Worm (Caenorhabditis elegans) whole organism, mixed stage, embryonic: ENCODE results near the gene his-72.

Source experiments
- M03D4.4 ChIP-seq: sonication (generic microtip); optimal IDR thresholded peaks from 2 replicates; lab custom pipeline; 2017; ENCODE audit warnings: mild to moderate bottlenecking, missing genetic modification characterization, missing compliant biosample characterization
- bed-3 ChIP-seq: fragments of 200-800 bp; sonication (Bioruptor generic); optimal IDR thresholded peaks from 3 replicates; lab custom pipeline; 2018; ENCODE audit warnings: mild to moderate bottlenecking, missing genetic modification characterization, moderate library complexity, missing compliant biosample characterization
- blmp-1 ChIP-seq: fragments of 150-350 bp; optimal IDR thresholded peaks from 2 replicates; lab custom pipeline; 2014; ENCODE audit warnings: missing biosample characterization, missing genetic modification characterization
- ceh-39 ChIP-seq: fragments of 150-350 bp; optimal IDR thresholded peaks from 2 replicates; lab custom pipeline; 2014; ENCODE audit warnings: missing biosample characterization, missing genetic modification characterization
- ceh-43 ChIP-seq: fragments of 200-800 bp; sonication (Bioruptor generic); optimal IDR thresholded peaks from 2 replicates; lab custom pipeline; 2018; ENCODE audit warnings: mild to moderate bottlenecking, missing genetic modification characterization, moderate library complexity, missing compliant biosample characterization
- cnd-1 ChIP-seq: fragments of 200-800 bp; sonication (Bioruptor generic); optimal IDR thresholded peaks from 2 replicates; lab custom pipeline; 2018; ENCODE audit warnings: mild to moderate bottlenecking, missing genetic modification characterization, missing compliant biosample characterization
- drap-1 ChIP-seq: fragments of 200-800 bp; sonication (Bioruptor generic); optimal IDR thresholded peaks from 3 replicates; lab custom pipeline; 2018; ENCODE audit warnings: mild to moderate bottlenecking, missing genetic modification characterization, missing compliant biosample characterization
- elt-3 ChIP-seq: fragments of 150-350 bp; optimal IDR thresholded peaks from 2 replicates; lab custom pipeline; 2014; ENCODE audit warnings: missing biosample characterization, missing genetic modification characterization
- flh-1 ChIP-seq: fragments of 200-800 bp; sonication (Bioruptor generic); optimal IDR thresholded peaks from 2 replicates; lab custom pipeline; 2018; ENCODE audit warnings: mild to moderate bottlenecking, missing genetic modification characterization, moderate library complexity, missing compliant biosample characterization
- hlh-1 ChIP-seq: fragments of 150-350 bp; optimal IDR thresholded peaks from 2 replicates; lab custom pipeline; 2014; ENCODE audit warnings: missing biosample characterization, missing genetic modification reagents, missing genetic modification characterization
- lin-13 ChIP-seq: fragments of 150-350 bp; optimal IDR thresholded peaks from 2 replicates; lab custom pipeline; 2014; ENCODE audit warnings: missing biosample characterization, missing genetic modification characterization
- lin-32 ChIP-seq: fragments of 200-800 bp; sonication (Bioruptor generic); optimal IDR thresholded peaks from 2 replicates; lab custom pipeline; 2018; ENCODE audit warnings: mild to moderate bottlenecking, missing genetic modification characterization, missing compliant biosample characterization
- mab-5 ChIP-seq: fragments of 150-350 bp; optimal IDR thresholded peaks from 2 replicates; lab custom pipeline; 2014; ENCODE audit warnings: missing biosample characterization, missing genetic modification characterization
- mep-1 ChIP-seq: fragments of 150-350 bp; optimal IDR thresholded peaks from 2 replicates; lab custom pipeline; 2017; ENCODE audit warnings: missing biosample characterization, missing genetic modification reagents, missing genetic modification characterization, inconsistent platforms
- nhr-76 ChIP-seq: sonication (generic microtip); optimal IDR thresholded peaks from 2 replicates; lab custom pipeline; 2017; ENCODE audit warnings: missing biosample characterization, missing genetic modification characterization
- sem-2 ChIP-seq: fragments of 200-800 bp; sonication (Bioruptor generic); optimal IDR thresholded peaks from 2 replicates; lab custom pipeline; 2018; ENCODE audit warnings: mild to moderate bottlenecking, missing genetic modification characterization, missing compliant biosample characterization
- snpc-4 ChIP-seq: fragments of 150-350 bp; optimal IDR thresholded peaks from 2 replicates; lab custom pipeline; 2014; ENCODE audit warnings: missing biosample characterization, missing genetic modification characterization
- tbx-8 ChIP-seq: fragments of 200-800 bp; sonication (Bioruptor generic); optimal IDR thresholded peaks from 2 replicates; lab custom pipeline; 2018; ENCODE audit warnings: mild to moderate bottlenecking, missing genetic modification characterization, moderate library complexity, missing compliant biosample characterization
- zip-8 ChIP-seq: fragments of 150-350 bp; optimal IDR thresholded peaks from 2 replicates; lab custom pipeline; 2014; ENCODE audit warnings: missing biosample characterization, missing genetic modification characterization
- ztf-11 ChIP-seq: fragments of 150-350 bp; optimal IDR thresholded peaks from 2 replicates; lab custom pipeline; 2014; ENCODE audit warnings: missing biosample characterization, missing genetic modification characterization

The his-72 gene

DNA sequence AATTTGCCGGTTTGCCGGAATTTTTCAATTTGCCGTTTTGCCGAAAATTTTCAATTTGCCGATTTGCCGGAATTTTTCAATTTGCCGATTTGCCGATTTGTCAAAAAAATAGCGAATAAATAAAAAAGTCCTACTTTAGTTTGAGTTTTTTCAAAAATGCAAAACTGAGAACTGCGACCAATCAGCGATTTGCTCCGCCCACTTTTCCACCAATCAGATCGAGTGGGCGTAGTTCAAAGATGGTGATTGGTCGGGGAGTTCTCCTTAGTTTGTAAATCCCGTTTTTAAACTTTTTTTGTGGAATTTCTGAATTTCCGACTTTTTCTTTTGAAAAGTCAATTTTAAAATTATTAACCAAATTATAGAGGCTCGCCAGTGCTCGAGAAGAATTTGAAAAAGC lies 37.5 kb downstream of the his-72 start:
- TF ChIP-seq bed-3 (GFP tag; lab: Kevin White, UChicago), result no peak
- no peak for TF ChIP-seq flh-1 (GFP tag; lab: Kevin White, UChicago)
- TF ChIP-seq blmp-1 (tag; lab: Kevin White, UChicago), result no peak
- TF ChIP-seq lin-32 (GFP tag; lab: Kevin White, UChicago), result no peak
- TF ChIP-seq mab-5 (tag; lab: Kevin White, UChicago), result no peak
- no peak for TF ChIP-seq ceh-43 (GFP tag; lab: Kevin White, UChicago)
- no peak for TF ChIP-seq tbx-8 (GFP tag; lab: Kevin White, UChicago)
- TF ChIP-seq hlh-1 (tag; lab: Kevin White, UChicago), result no peak
- no peak for TF ChIP-seq mep-1 (tag; lab: Kevin White, UChicago)
- TF ChIP-seq lin-13, result no peak
- TF ChIP-seq snpc-4 (tag; lab: Kevin White, UChicago), result no peak

DNA sequence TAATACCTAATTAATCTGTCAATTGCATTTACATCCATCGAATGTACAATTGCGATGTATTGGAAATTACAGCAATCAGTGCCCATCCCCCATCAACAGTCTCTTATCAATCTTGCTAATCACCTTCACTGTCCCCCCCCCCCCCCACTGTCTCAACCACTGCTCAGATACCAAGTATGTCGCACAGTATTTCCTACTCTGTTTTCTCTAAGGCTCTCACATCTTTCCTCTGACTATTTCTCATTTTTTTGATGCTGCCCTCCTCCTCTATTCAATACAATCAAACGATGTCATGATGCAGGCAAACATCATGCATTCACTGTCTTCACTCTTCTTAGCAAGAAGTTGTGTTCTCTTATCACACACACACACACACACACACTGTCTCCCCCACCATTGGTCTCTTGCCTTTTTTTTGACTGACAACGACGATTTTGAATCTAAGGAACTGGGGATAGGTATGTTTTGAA lies 41.3 kb downstream of the his-72 start, which contains the start of the genes zip-12 and Y75B8A.63:
zip-12 (plus strand) TSS at position 387 of the 470 bp plus-strand sequence.
Y75B8A.63 (plus strand) TSS at position 420 of the 470 bp plus-strand sequence.
- TF ChIP-seq hlh-1 (tag; lab: Kevin White, UChicago) (no peak), bed-3 (GFP tag; lab: Kevin White, UChicago) (no peak)

DNA sequence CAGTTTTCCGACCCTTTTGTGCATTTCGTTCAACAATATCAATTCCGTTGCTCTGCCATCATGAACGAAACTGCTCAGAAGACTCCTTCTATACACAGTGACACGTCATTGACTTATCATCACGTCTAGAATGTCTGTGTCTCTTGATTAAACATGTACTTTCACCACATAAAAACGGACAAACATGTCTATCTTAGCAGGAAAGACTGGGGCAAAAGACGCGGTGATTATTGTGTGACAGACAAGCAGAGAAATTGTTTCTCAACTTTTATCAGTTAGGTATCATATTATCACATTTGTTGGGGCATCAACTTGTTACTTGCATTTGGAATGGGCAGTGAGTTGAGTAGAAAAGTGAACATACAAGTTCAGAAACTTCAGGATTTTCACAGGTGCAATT lies 43.6 kb downstream of the his-72 start:
- TF ChIP-seq ceh-39 (no peak), sem-2 (GFP tag; lab: Kevin White, UChicago) (no peak), hlh-1 (tag; lab: Kevin White, UChicago) (no peak), bed-3 (GFP tag; lab: Kevin White, UChicago) (no peak), zip-8 (tag; lab: Kevin White, UChicago) (no peak), mab-5 (tag; lab: Kevin White, UChicago) (no peak)

DNA sequence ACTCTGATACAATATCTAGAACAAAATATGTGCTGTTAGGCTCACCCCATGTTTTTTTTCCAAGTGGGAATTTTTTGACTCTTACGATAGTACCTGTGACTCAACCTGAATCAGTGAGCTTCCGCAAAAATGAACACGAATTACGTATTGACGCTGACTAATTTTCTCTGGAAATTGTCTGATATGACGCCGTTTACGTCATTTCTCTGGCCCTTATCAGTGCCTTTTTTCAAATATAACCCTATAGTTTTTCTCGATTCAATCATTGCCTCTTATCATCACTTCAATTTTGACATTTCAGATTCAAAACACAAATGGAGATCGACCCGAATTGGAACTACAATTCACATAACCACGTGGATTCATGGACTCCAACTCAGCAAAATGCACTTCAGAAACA lies 50.1 kb downstream of the his-72 start, which contains the start of gene Y75B8A.28:
Y75B8A.28 (plus strand) TSS at position 296 of the 400 bp plus-strand sequence.
- no peak for TF ChIP-seq tbx-8 (GFP tag; lab: Kevin White, UChicago)
- TF ChIP-seq nhr-76 (tag; lab: Kevin White, UChicago), result no peak
- no peak for TF ChIP-seq lin-32 (GFP tag; lab: Kevin White, UChicago)
- TF ChIP-seq lin-13, result no peak
- TF ChIP-seq cnd-1 (tag; lab: Kevin White, UChicago), result no peak
- TF ChIP-seq drap-1 (GFP tag; lab: Kevin White, UChicago), result no peak
- TF ChIP-seq elt-3 (tag; lab: Kevin White, UChicago), result no peak
- TF ChIP-seq hlh-1 (tag; lab: Kevin White, UChicago), result no peak

DNA sequence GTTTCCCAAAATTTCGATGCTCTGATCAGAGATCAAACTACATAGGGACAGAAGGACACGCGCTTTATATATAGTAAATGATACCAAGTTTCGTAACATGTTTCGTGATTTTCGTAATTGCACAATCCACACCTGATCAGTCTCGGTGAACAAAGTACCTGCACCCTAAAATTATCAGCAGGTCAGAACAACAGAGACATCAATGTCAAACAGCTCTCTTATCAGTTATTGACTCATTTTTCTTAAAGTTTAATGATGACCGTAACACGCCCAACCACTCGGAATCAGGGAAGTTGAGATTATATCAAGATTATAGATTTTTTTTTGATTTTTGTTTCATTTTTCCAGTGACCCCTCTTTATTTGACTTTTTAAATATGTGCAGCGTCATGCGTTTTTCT lies 51.4 kb downstream of the his-72 start:
- TF ChIP-seq flh-1 (GFP tag; lab: Kevin White, UChicago) (no peak), ztf-11 (tag; lab: Kevin White, UChicago) (no peak), cnd-1 (tag; lab: Kevin White, UChicago) (no peak), tbx-8 (GFP tag; lab: Kevin White, UChicago) (no peak), M03D4.4 (tag; lab: Kevin White, UChicago) (no peak)
